Worm (Caenorhabditis elegans) whole organism, early embryonic: Measurements from ENCODE around the gene F07G11.3.

Experiments
- F13C5.2 ChIP-seq: sonication (generic microtip); optimal IDR thresholded peaks from 2 replicates; lab custom pipeline; 2017; ENCODE audit warnings: mild to moderate bottlenecking, missing genetic modification characterization, inconsistent platforms, missing compliant biosample characterization
- ama-1 ChIP-seq: fragments of 150-350 bp; optimal IDR thresholded peaks from 2 replicates; lab custom pipeline; 2014
- ets-7 ChIP-seq: sonication (generic microtip); optimal IDR thresholded peaks from 2 replicates; lab custom pipeline; 2016; ENCODE audit warnings: missing genotype, missing genetic modification characterization, missing compliant biosample characterization
- flt-1 ChIP-seq: fragments of 200-800 bp; sonication (Bioruptor generic); IDR thresholded peaks from 2 replicates; pipeline ENCODE4 v1.3.6; 2022; ENCODE audit warnings: missing genetic modification characterization, missing compliant biosample characterization
- hmg-4 ChIP-seq: fragments of 200-800 bp; sonication (Bioruptor generic); optimal IDR thresholded peaks from 2 replicates; lab custom pipeline; 2018; ENCODE audit warnings: mild to moderate bottlenecking, missing genetic modification characterization, missing compliant biosample characterization
- hnd-1 ChIP-seq: sonication (generic microtip); optimal IDR thresholded peaks from 2 replicates; lab custom pipeline; 2016; ENCODE audit warnings: missing genetic modification characterization, missing compliant biosample characterization
- pes-1 ChIP-seq: fragments of 200-800 bp; sonication (Bioruptor generic); IDR thresholded peaks from 2 replicates; pipeline ENCODE4 v1.3.6; 2022; ENCODE audit warnings: missing genetic modification reagents, missing genetic modification characterization, missing compliant biosample characterization
- tbx-37 ChIP-seq: fragments of 200-800 bp; sonication (Bioruptor generic); conservative IDR thresholded peaks from 2 replicates; pipeline ENCODE4 v1.3.6; 2022; ENCODE audit warnings: missing genetic modification reagents, missing genetic modification characterization, missing compliant biosample characterization
- tra-4 ChIP-seq: sonication (generic microtip); optimal IDR thresholded peaks from 2 replicates; lab custom pipeline; 2017; ENCODE audit warnings: missing genetic modification characterization, missing compliant biosample characterization

ce11 chrV:7321915-7322314 lies 23.4 kb downstream of the F07G11.3 start, which contains the start of gene F10G2.10:
- TF ChIP-seq ama-1 (lab: Kevin White, UChicago) = no peak
- TF ChIP-seq hmg-4 (GFP tag; lab: Kevin White, UChicago) = no peak
- no peak for TF ChIP-seq flt-1 (GFP tag; lab: Robert Waterston, UW)
- TF ChIP-seq F13C5.2 = no peak
- no peak for TF ChIP-seq pes-1 (GFP tag; lab: Robert Waterston, UW)
- no peak for TF ChIP-seq hnd-1
- TF ChIP-seq tra-4 (tag; lab: Kevin White, UChicago) = no peak
- TF ChIP-seq ets-7 (tag; lab: Kevin White, UChicago) = no peak
- TF ChIP-seq tbx-37 (GFP tag; lab: Robert Waterston, UW) = no peak
